Fruit fly (Drosophila melanogaster) ovary, adult (tissue): ENCODE results near the gene CG33281.

ENCODE experiments used
- CG17801 ChIP-seq: fragments of 200-800 bp; optimal IDR thresholded peaks from 2 replicates; lab custom pipeline; 2019; ENCODE audit warnings: missing biosample characterization, mild to moderate bottlenecking, missing genetic modification characterization, moderate library complexity; ENCODE audit not compliant: partially characterized antibody

Gene CG33281

dm6 chr2L:3304831-3305828 lies 18.9 kb upstream of the CG33281 start:
- no peak for TF ChIP-seq CG17801

- no peak for TF ChIP-seq CG17801
These were observed 16.8 kb upstream of the CG33281 start for dm6 chr2L:3307189-3307588.

DNA sequence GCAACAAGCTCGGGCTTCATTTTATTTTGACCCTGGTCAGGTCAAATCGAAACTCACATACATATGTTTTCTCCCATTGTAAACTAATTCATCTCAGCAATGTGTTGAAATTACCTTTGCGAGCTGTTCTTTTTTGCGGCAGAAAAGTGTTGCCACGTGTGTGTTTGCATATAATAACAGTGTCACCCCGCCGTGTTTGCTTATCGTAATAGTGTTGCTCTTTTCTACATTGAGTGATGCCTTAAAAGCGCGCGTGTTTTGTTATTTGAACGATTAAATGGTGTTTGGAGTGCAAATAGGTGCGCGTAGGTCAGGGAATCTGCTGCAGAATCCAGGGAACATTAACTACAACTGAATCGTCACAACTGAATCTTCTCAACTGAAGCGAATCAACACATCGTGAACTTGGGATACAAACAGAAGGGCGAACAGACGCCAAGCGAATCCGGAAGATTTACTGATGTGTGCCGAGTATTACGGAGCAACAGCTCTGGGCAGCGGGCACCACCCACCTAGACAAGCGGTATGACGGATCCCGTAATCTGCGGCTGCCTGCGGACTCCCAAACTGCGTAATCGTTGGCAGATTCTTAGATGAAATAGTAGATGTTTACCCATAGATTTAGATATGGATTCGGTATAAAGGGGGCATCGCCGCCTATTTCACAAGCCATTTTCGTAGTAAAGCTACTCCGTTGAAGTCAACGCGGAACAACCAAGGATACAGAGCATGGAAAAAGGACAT lies 15.3 kb upstream of the CG33281 start, which contains the start of gene CG15406:
CG15406 (plus strand) TSS at position 694 of the 744 bp plus-strand sequence.
- no peak for TF ChIP-seq CG17801

DNA sequence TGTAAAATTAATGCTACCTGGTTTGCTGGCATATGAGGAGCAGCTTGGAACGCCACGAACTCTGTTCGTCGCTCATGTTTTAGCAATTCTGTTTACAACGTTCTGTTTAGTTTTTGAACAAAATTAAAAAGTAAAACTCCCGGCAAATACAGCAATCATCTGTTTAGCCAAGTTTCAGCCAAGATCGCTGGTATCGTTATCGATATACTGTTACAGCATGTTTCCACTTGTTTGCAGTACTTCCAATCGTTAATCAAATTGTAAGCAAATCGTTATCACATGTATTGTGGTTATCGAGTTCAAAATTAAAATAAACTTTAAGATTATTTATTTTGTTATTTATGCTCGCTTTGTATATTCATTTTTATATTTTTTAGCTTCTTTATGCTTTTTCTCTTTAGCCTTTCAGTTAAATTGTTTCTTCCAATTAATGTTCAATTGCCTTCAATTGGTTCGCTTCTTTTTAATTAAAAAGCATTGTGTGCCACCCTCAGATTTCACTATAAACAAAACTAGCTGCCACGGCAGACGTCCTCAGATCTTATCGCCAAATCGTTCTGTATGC lies 4.2 kb upstream of the CG33281 start, which contains the start of the genes Fign and CG8837:
Fign (minus strand) TSS at position 142 of the 565 bp plus-strand sequence.
CG8837 (plus strand) TSS at position 515 of the 565 bp plus-strand sequence.
- TF ChIP-seq CG17801, result no peak

dm6 chr2L:3327603-3328002 lies 3.6 kb downstream of the CG33281 start, which contains the start of gene CG33282:
Gene CG33282 (plus strand): TSS chr2L:3327903.
- TF ChIP-seq CG17801, result no peak

dm6 chr2L:3330628-3331027 lies 6.6 kb downstream of the CG33281 start, which contains the start of gene CG3285:
Gene CG3285 (plus strand): TSS chr2L:3330928.
- TF ChIP-seq CG17801, result no peak

DNA sequence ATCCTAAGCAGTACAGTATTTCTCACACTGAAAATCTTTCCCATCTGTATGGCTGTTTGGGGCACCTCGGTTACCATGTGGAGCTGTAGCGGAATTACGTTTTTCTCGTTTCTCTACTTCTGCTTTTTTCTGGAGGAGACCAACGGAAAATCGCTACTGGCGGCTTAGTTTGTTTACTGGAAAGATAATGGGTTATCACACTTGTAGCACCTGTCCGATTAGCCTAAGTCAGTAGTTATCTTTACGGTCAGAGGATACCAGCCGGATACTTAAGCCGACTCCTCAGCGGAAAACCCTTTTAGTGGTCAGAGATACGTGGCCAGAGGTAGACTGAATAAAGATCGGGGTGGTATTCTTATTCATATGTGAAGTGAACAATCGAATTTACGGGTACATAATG lies 8.5 kb downstream of the CG33281 start, which contains the start of gene CG15408:
CG15408 (plus strand) TSS at position 301 of the 400 bp plus-strand sequence.
- TF ChIP-seq CG17801, result no peak

dm6 chr2L:3338566-3339215 lies 14.7 kb downstream of the CG33281 start:
- no peak for TF ChIP-seq CG17801

DNA sequence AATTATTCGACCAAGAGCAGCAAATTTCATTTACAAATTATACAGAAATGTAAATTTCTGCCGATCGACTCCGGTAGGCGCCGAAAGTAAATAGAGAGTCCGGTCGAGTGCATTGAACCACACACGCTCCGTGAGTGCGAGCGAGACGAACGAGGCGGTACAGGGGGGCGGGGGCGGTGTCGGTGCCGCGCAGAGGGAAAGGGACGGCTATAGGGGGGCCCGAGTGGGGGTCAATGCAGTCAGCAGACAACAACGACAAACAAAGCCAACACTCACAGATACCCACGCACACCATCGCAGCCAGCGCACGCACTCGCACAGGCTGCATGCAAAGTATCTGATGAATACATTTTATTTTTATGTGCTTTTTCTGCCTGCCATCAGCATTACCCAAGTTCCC lies 15.4 kb downstream of the CG33281 start:
- TF ChIP-seq CG17801, result no peak

dm6 chr2L:3341231-3341935 lies 17.3 kb downstream of the CG33281 start:
- TF ChIP-seq CG17801, result no peak

DNA sequence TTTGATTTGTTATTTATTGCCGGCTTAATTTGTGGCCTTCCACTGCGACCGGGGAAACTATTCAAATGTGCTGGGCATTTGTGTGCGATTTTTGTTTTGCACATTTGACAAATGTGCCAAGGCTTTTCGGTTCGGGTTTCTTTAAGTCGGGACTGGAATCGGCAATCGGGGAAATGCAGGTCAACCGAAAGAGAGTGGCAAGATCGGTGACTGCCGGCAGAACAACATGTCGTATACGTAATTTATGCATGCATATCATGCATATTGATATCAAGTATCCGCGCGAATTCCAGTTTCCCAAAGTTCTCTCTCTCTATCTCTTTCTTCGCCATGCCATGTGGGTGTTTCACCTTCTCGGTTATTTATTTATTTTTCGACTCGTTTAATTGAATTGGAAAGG lies 18.3 kb downstream of the CG33281 start:
- no peak for TF ChIP-seq CG17801

DNA sequence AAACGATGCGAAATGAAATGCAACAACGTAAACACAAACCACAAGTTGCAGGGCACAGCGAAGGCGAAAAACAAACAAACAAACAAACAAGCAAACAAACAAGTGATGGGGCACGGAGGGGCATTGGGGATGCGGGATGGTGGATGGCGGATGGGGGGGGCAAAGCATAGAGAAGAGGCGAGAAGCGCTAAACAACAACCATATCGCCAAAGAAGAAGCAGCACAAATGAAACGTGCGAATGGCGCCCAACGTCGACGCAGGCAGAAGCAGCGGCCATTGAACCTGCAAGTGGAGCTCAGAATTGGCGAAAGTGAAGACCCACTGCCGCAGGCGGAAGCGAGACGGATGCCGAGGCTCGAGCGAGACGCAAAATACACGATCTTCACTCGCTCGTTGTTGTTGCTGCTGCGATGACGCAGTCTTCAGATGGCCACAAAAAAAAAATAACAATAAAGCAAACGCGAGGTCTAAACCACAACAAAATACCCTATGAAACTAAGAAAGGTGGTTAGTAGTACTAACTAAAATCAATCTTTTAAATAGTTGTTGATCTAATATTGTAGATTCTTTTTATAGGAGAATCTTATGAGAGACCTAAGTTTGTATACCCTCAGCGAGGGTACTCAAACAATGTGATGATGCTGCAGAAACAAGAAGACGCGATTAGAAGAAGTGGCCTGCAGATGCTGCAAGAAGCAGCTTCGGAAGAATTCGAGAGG lies 21.9 kb downstream of the CG33281 start:
- no peak for TF ChIP-seq CG17801

DNA sequence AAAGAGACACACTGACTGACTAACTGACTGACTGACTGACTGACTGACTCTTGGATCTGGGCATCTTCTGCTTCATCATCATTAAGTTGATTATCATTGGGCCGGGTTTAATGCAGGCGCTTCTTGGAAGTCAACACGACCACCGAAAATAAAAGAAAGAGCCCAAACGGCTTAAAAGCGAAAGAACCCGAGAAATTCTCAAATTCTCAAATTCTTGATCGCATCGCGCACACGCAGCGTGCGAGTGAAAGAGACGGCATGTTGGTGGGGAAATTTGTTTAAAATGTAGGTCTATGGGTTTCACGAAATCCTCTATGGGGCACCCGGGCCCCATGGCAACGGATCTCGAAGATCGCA lies 22.4 kb downstream of the CG33281 start:
- no peak for TF ChIP-seq CG17801

DNA sequence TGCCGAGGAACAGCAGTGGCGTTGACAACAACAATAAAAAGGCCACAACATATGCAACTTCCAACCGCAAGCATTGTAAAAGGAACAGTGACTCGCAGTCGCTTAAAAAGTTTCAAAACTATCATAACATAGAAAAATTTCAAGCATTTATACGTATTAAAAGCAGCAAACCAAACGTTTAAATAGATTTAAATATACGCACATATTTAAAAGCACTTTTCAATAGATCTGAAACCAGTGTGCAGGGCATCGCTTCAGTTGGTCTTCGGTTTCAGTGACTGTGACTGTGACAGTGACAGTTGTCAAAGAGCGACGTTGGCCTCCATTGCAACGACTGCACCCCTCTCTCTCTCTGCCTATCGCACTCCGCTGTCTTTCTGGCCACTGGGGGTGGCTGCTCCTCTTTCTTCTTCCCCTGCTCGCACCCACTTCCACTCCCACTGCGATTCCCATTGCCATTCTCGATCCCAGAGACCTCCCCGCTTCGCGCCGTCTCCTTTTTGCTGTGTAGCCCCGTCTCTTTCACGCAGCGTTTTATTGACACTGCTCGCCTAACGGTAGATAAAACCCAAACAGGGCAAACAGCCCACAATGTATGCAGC lies 24.2 kb downstream of the CG33281 start:
- TF ChIP-seq CG17801, result peak; percentile 30
